Worm (Caenorhabditis elegans) whole organism, mixed stage, embryonic: ENCODE measurements around the gene cpin-1.

Experiments
- M03D4.4 ChIP-seq: sonication (generic microtip); optimal IDR thresholded peaks from 2 replicates; lab custom pipeline; 2017; ENCODE audit warnings: mild to moderate bottlenecking, missing genetic modification characterization, missing compliant biosample characterization
- ceh-43 ChIP-seq: fragments of 200-800 bp; sonication (Bioruptor generic); optimal IDR thresholded peaks from 2 replicates; lab custom pipeline; 2018; ENCODE audit warnings: mild to moderate bottlenecking, missing genetic modification characterization, moderate library complexity, missing compliant biosample characterization
- ces-1 ChIP-seq: fragments of 150-350 bp; optimal IDR thresholded peaks from 2 replicates; lab custom pipeline; 2014; ENCODE audit warnings: missing biosample characterization, missing genetic modification reagents, missing genetic modification characterization
- elt-3 ChIP-seq: fragments of 150-350 bp; optimal IDR thresholded peaks from 2 replicates; lab custom pipeline; 2014; ENCODE audit warnings: missing biosample characterization, missing genetic modification characterization
- ham-2 ChIP-seq: fragments of 200-800 bp; sonication (Bioruptor generic); optimal IDR thresholded peaks from 2 replicates; lab custom pipeline; 2018; ENCODE audit warnings: mild to moderate bottlenecking, missing genetic modification characterization, missing compliant biosample characterization
- lin-13 ChIP-seq: fragments of 150-350 bp; optimal IDR thresholded peaks from 2 replicates; lab custom pipeline; 2014; ENCODE audit warnings: missing biosample characterization, missing genetic modification characterization
- mab-5 ChIP-seq: fragments of 150-350 bp; optimal IDR thresholded peaks from 2 replicates; lab custom pipeline; 2014; ENCODE audit warnings: missing biosample characterization, missing genetic modification characterization
- nhr-76 ChIP-seq: sonication (generic microtip); optimal IDR thresholded peaks from 2 replicates; lab custom pipeline; 2017; ENCODE audit warnings: missing biosample characterization, missing genetic modification characterization
- pha-4 ChIP-seq: fragments of 150-350 bp; optimal IDR thresholded peaks from 2 replicates; lab custom pipeline; 2018; ENCODE audit warnings: missing biosample characterization, missing genetic modification reagents, missing genetic modification characterization
- unc-62 ChIP-seq: fragments of 150-350 bp; optimal IDR thresholded peaks from 2 replicates; lab custom pipeline; 2014; ENCODE audit warnings: missing biosample characterization, missing genetic modification reagents, missing genetic modification characterization
- ztf-11 ChIP-seq: fragments of 150-350 bp; optimal IDR thresholded peaks from 2 replicates; lab custom pipeline; 2014; ENCODE audit warnings: missing biosample characterization, missing genetic modification characterization

DNA sequence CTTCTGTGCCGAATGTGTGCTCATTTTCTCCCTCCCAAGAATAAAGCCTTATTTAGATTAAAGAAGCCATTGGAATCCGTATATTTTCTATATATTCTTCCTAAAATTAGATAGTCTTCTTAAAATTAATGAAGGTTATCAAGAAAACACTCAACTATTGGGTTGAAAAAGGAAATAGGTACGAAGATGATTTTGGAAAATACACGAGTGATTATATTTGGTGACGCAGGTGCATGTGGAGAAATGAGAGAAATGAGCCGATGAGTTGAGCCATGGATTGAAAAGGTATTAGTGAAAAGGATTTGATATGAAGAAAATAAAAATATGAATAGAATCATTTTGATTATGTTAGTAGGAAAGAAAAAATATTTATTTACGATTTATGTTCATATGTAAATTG is 30.5 kb downstream of the cpin-1 start, which contains the start of gene cng-3:
- TF ChIP-seq nhr-76 (tag; lab: Kevin White, UChicago) (no peak), lin-13 (tag; lab: Kevin White, UChicago) (no peak), M03D4.4 (tag; lab: Kevin White, UChicago) (no peak), mab-5 (tag; lab: Kevin White, UChicago) (no peak), ceh-43 (GFP tag; lab: Kevin White, UChicago) (no peak), unc-62 (GFP tag; lab: Kevin White, UChicago) (no peak), pha-4 (tag; lab: Kevin White, UChicago) (no peak), ces-1 (GFP tag; lab: Kevin White, UChicago) (no peak), ztf-11 (tag; lab: Kevin White, UChicago) (no peak), elt-3 (tag; lab: Kevin White, UChicago) (no peak), ham-2 (GFP tag; lab: Kevin White, UChicago) (no peak)
